Worm (Caenorhabditis elegans): ENCODE data around the gene ech-8.

- TF ChIP-seq lim-6 (tag; optimal IDR thresholded peaks at IDR 0.05) = no peak
- TF ChIP-seq C08G9.2 (tag; optimal IDR thresholded peaks at IDR 0.05) = no peak
- TF ChIP-seq syd-9 (tag; optimal IDR thresholded peaks at IDR 0.05) = no peak
- TF ChIP-seq unc-86 (tag; optimal IDR thresholded peaks at IDR 0.05) = no peak
- TF ChIP-seq pros-1 (tag; optimal IDR thresholded peaks at IDR 0.05) = no peak
- no peak for TF ChIP-seq sox-2 (GFP tag; IDR thresholded peaks at IDR 0.05)
- TF ChIP-seq fkh-10 (GFP tag; optimal IDR thresholded peaks at IDR 0.05) = no peak
- no peak for TF ChIP-seq hlh-13 (GFP tag; optimal IDR thresholded peaks at IDR 0.05)
- no peak for TF ChIP-seq ztf-16 (tag; optimal IDR thresholded peaks at IDR 0.05)
These were observed 3.6 kb upstream of the ech-8 start for ce11 chrIV:10242458-10243123.
